Worm (Caenorhabditis elegans): ENCODE measurements around the gene srx-32.

DNA sequence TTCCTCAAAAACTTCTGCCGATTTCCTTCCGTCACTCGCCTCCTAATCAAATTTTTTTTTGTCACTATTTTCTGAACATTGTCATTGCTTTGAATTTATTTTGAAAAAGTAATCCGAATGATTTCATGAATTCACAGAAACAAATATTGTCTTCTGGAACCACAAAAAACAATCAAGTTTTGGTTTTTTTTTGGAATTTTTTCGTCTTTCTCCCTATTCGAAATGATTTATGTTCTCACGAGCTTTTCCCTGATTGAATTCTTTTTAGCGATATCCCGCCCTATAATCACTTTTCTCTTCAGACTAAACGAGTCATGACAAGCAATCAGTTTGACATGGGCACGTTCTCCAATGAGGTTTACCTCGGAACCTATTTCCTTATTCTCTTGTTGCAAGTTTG is 12.8 kb upstream of the srx-32 start, which contains the start of gene F41H8.1:
- TF ChIP-seq fax-1 (tag; optimal IDR thresholded peaks at IDR 0.05) (no peak), ahr-1 (tag; optimal IDR thresholded peaks at IDR 0.05) (no peak), nhr-11 (tag; optimal IDR thresholded peaks at IDR 0.05) (no peak)
